Worm (Caenorhabditis elegans) whole organism, L3 larva: ENCODE results near the gene sulp-3.

Experiments used
- R02D3.7 ChIP-seq: fragments of 150-350 bp; optimal IDR thresholded peaks from 2 replicates; lab custom pipeline; 2014; ENCODE audit warnings: missing biosample characterization, missing genetic modification characterization
- ZK546.5 ChIP-seq: sonication (generic microtip); optimal IDR thresholded peaks from 2 replicates; lab custom pipeline; 2017; ENCODE audit warnings: missing biosample characterization, missing genetic modification characterization
- ama-1 ChIP-seq: fragments of 150-350 bp; optimal IDR thresholded peaks from 2 replicates; lab custom pipeline; 2018
- ceh-28 ChIP-seq: fragments of 150-350 bp; optimal IDR thresholded peaks from 2 replicates; lab custom pipeline; 2014; ENCODE audit warnings: missing biosample characterization, missing genetic modification reagents, missing genetic modification characterization
- daf-12 ChIP-seq: fragments of 150-350 bp; optimal IDR thresholded peaks from 2 replicates; lab custom pipeline; 2014; ENCODE audit warnings: missing biosample characterization, missing genetic modification reagents, missing genetic modification characterization
- egl-27 ChIP-seq: sonication (generic microtip); optimal IDR thresholded peaks from 4 replicates; lab custom pipeline; 2017; ENCODE audit warnings: missing biosample characterization, missing genetic modification reagents, missing genetic modification characterization
- elt-1 ChIP-seq: fragments of 150-350 bp; optimal IDR thresholded peaks from 2 replicates; lab custom pipeline; 2014; ENCODE audit warnings: missing biosample characterization, missing genetic modification characterization
- elt-2 ChIP-seq: sonication (generic microtip); optimal IDR thresholded peaks from 2 replicates; lab custom pipeline; 2016; ENCODE audit warnings: missing genetic modification reagents, mild to moderate bottlenecking, missing genetic modification characterization, missing compliant biosample characterization
- eor-1 ChIP-seq, 2 experiments: fragments of 150-350 bp; optimal IDR thresholded peaks; 2 replicates each; lab custom pipeline; 2014 to 2018; ENCODE audit warnings: missing biosample characterization in 2 of 2, missing genetic modification characterization in 2 of 2
- fkh-10 ChIP-seq: sonication (generic microtip); optimal IDR thresholded peaks from 2 replicates; lab custom pipeline; 2017; ENCODE audit warnings: missing biosample characterization, missing genetic modification reagents, missing genetic modification characterization
- hmg-11 ChIP-seq: sonication (generic microtip); optimal IDR thresholded peaks from 2 replicates; lab custom pipeline; 2016; ENCODE audit warnings: missing genetic modification characterization, missing compliant biosample characterization
- jun-1 ChIP-seq: fragments of 150-350 bp; optimal IDR thresholded peaks from 2 replicates; lab custom pipeline; 2014; ENCODE audit warnings: missing biosample characterization, missing genetic modification reagents, missing genetic modification characterization
- lsy-12 ChIP-seq: sonication (generic microtip); optimal IDR thresholded peaks from 2 replicates; lab custom pipeline; 2016; ENCODE audit warnings: mild to moderate bottlenecking, missing genetic modification characterization, missing compliant biosample characterization
- mml-1 ChIP-seq: fragments of 150-350 bp; sonication (generic microtip); optimal IDR thresholded peaks from 3 replicates; lab custom pipeline; 2014; ENCODE audit warnings: missing biosample characterization, missing genetic modification characterization
- nfya-1 ChIP-seq: sonication (generic microtip); optimal IDR thresholded peaks from 2 replicates; lab custom pipeline; 2017; ENCODE audit warnings: missing genetic modification characterization, mild to moderate bottlenecking, missing compliant biosample characterization, antibody characterized with exemption, moderate library complexity; ENCODE audit not compliant: insufficient read depth
- nhr-12 ChIP-seq: fragments of 150-350 bp; optimal IDR thresholded peaks from 2 replicates; lab custom pipeline; 2014; ENCODE audit warnings: missing biosample characterization, missing genetic modification characterization
- nhr-23 ChIP-seq: fragments of 150-350 bp; optimal IDR thresholded peaks from 2 replicates; lab custom pipeline; 2014; ENCODE audit warnings: missing biosample characterization, missing genetic modification reagents, missing genetic modification characterization
- nhr-28 ChIP-seq: fragments of 150-350 bp; optimal IDR thresholded peaks from 2 replicates; lab custom pipeline; 2014; ENCODE audit warnings: missing biosample characterization, missing genetic modification characterization
- nhr-43 ChIP-seq: sonication (generic microtip); optimal IDR thresholded peaks from 2 replicates; lab custom pipeline; 2016; ENCODE audit warnings: mild to moderate bottlenecking, missing genetic modification characterization, missing compliant biosample characterization; ENCODE audit not compliant: poor library complexity, severe bottlenecking
- nhr-67 ChIP-seq: fragments of 150-350 bp; optimal IDR thresholded peaks from 2 replicates; lab custom pipeline; 2014; ENCODE audit warnings: missing biosample characterization, missing genetic modification characterization
- nhr-76 ChIP-seq: fragments of 150-350 bp; sonication (generic microtip); optimal IDR thresholded peaks from 5 replicates; lab custom pipeline; 2014; ENCODE audit warnings: missing biosample characterization, missing genetic modification characterization
- nhr-77 ChIP-seq: fragments of 150-350 bp; optimal IDR thresholded peaks from 2 replicates; lab custom pipeline; 2014; ENCODE audit warnings: missing biosample characterization, missing genetic modification characterization
- pha-4 ChIP-seq: fragments of 150-350 bp; optimal IDR thresholded peaks from 2 replicates; lab custom pipeline; 2014; ENCODE audit warnings: missing biosample characterization, missing genetic modification reagents, missing genetic modification characterization
- pqm-1 ChIP-seq: fragments of 150-350 bp; optimal IDR thresholded peaks from 2 replicates; lab custom pipeline; 2017; ENCODE audit warnings: missing biosample characterization, missing genetic modification characterization, inconsistent platforms
- sea-2 ChIP-seq: fragments of 150-350 bp; sonication (generic microtip); optimal IDR thresholded peaks from 4 replicates; lab custom pipeline; 2014; ENCODE audit warnings: missing biosample characterization, missing genetic modification reagents, missing genetic modification characterization
- skn-1 ChIP-seq: fragments of 150-350 bp; optimal IDR thresholded peaks from 2 replicates; lab custom pipeline; 2014; ENCODE audit warnings: missing biosample characterization, missing genetic modification characterization
- tbx-2 ChIP-seq: sonication (generic microtip); optimal IDR thresholded peaks from 2 replicates; lab custom pipeline; 2016; ENCODE audit warnings: mild to moderate bottlenecking, missing genetic modification characterization, missing compliant biosample characterization
- unc-39 ChIP-seq: sonication (generic microtip); optimal IDR thresholded peaks from 4 replicates; lab custom pipeline; 2017; ENCODE audit warnings: missing biosample characterization, missing genetic modification characterization
- unc-62 ChIP-seq: fragments of 150-350 bp; sonication (generic microtip); optimal IDR thresholded peaks from 4 replicates; lab custom pipeline; 2014; ENCODE audit warnings: missing biosample characterization, missing genetic modification reagents, missing genetic modification characterization
- zag-1 ChIP-seq: fragments of 150-350 bp; optimal IDR thresholded peaks from 2 replicates; lab custom pipeline; 2014; ENCODE audit warnings: missing biosample characterization, missing genetic modification characterization
- ztf-11 ChIP-seq: fragments of 150-350 bp; optimal IDR thresholded peaks from 2 replicates; lab custom pipeline; 2014; ENCODE audit warnings: missing biosample characterization, missing genetic modification characterization
- ztf-4 ChIP-seq: fragments of 150-350 bp; optimal IDR thresholded peaks from 2 replicates; lab custom pipeline; 2014; ENCODE audit warnings: missing biosample characterization, missing genetic modification characterization

The sulp-3 gene

ce11 chrX:8440001-8440735 lies 32.0 kb upstream of the sulp-3 start:
- TF ChIP-seq R02D3.7 (no peak), elt-1 (tag; lab: Kevin White, UChicago) (no peak), ztf-11 (tag; lab: Kevin White, UChicago) (no peak), skn-1 (tag; lab: Kevin White, UChicago) (no peak), nhr-67 (no peak), daf-12 (tag; lab: Kevin White, UChicago) (no peak), ama-1 (lab: Kevin White, UChicago) (no peak), elt-2 (tag; lab: Kevin White, UChicago) (peak; percentile 37), pqm-1 (tag; lab: Kevin White, UChicago) (peak; percentile 51), pha-4 (peak; percentile 21), jun-1 (tag; lab: Kevin White, UChicago) (no peak), ztf-4 (tag; lab: Kevin White, UChicago) (no peak)
- TF ChIP-seq, all 47 proteins: peak for 3

ce11 chrX:8438756-8439155 lies 30.6 kb upstream of the sulp-3 start:
- TF ChIP-seq jun-1 (tag; lab: Kevin White, UChicago) = no peak

ce11 chrX:8432361-8432760 lies 24.2 kb upstream of the sulp-3 start, which contains the start of gene kin-9:
Gene kin-9, plus strand, starts transcription at chrX:8432661.
- TF ChIP-seq nhr-23 (tag; lab: Kevin White, UChicago) (no peak), egl-27 (tag; lab: Kevin White, UChicago) (no peak), sea-2 (no peak), unc-39 (tag; lab: Kevin White, UChicago) (no peak), nhr-12 (no peak), elt-2 (tag; lab: Kevin White, UChicago) (no peak), nfya-1 (tag; lab: Kevin White, UChicago) (no peak), nhr-67 (no peak), nhr-43 (tag; lab: Kevin White, UChicago) (no peak), ztf-4 (tag; lab: Kevin White, UChicago) (no peak), nhr-77 (tag; lab: Kevin White, UChicago) (no peak), unc-62 (GFP tag; lab: Kevin White, UChicago) (no peak), eor-1 (tag; optimal IDR thresholded peaks at IDR 0.05; lab: Kevin White, UChicago) (no peak), ZK546.5 (tag; lab: Kevin White, UChicago) (no peak), ama-1 (lab: Kevin White, UChicago) (no peak), zag-1 (no peak), hmg-11 (tag; lab: Kevin White, UChicago) (no peak), ztf-11 (tag; lab: Kevin White, UChicago) (no peak), pha-4 (no peak), nhr-28 (tag; lab: Kevin White, UChicago) (no peak)

ce11 chrX:8429503-8429902 lies 21.3 kb upstream of the sulp-3 start:
- TF ChIP-seq daf-12 (tag; lab: Kevin White, UChicago) (no peak), zag-1 (no peak), nhr-12 (no peak), tbx-2 (no peak), lsy-12 (no peak), ZK546.5 (tag; lab: Kevin White, UChicago) (no peak), elt-1 (tag; lab: Kevin White, UChicago) (no peak), nfya-1 (tag; lab: Kevin White, UChicago) (no peak), jun-1 (tag; lab: Kevin White, UChicago) (no peak), nhr-67 (no peak), fkh-10 (GFP tag; lab: Kevin White, UChicago) (no peak), pha-4 (no peak), elt-2 (tag; lab: Kevin White, UChicago) (no peak), mml-1 (tag; lab: Kevin White, UChicago) (no peak), nhr-43 (tag; lab: Kevin White, UChicago) (no peak)

- TF ChIP-seq ztf-11 (tag; lab: Kevin White, UChicago) (no peak), elt-2 (tag; lab: Kevin White, UChicago) (peak; percentile 74), ZK546.5 (tag; lab: Kevin White, UChicago) (no peak), pqm-1 (tag; lab: Kevin White, UChicago) (peak; percentile 23), ceh-28 (tag; lab: Kevin White, UChicago) (no peak), mml-1 (tag; lab: Kevin White, UChicago) (no peak), unc-62 (GFP tag; lab: Kevin White, UChicago) (no peak), nhr-76 (tag; lab: Kevin White, UChicago) (no peak), pha-4 (peak; percentile 42)
Observed at ce11 chrX:8428319-8428888, 20.2 kb upstream of the sulp-3 start, which contains the start of gene F08F1.3. Gene F08F1.3, plus strand, starts transcription at chrX:8428838.
